Worm (Caenorhabditis elegans) whole organism, L4 larva: ENCODE measurements around the gene C14B9.8.

Experiments used
- F10B5.3 ChIP-seq: sonication (generic microtip); optimal IDR thresholded peaks from 2 replicates; lab custom pipeline; 2016; ENCODE audit warnings: mild to moderate bottlenecking, missing genetic modification characterization, missing compliant biosample characterization
- F37D6.2 ChIP-seq: sonication (generic microtip); optimal IDR thresholded peaks from 2 replicates; lab custom pipeline; 2016; ENCODE audit warnings: mild to moderate bottlenecking, missing genetic modification characterization, missing compliant biosample characterization
- F49E8.2 ChIP-seq: sonication (generic microtip); optimal IDR thresholded peaks from 2 replicates; lab custom pipeline; 2016; ENCODE audit warnings: missing compliant biosample characterization, mild to moderate bottlenecking, missing genetic modification characterization, borderline replicate concordance
- R02D3.7 ChIP-seq: fragments of 150-350 bp; sonication (generic microtip); optimal IDR thresholded peaks from 3 replicates; lab custom pipeline; 2014; ENCODE audit warnings: missing biosample characterization, missing genetic modification characterization
- T26A8.4 ChIP-seq: fragments of 200-800 bp; sonication (Bioruptor generic); IDR thresholded peaks from 2 replicates; pipeline ENCODE4 v1.3.6; 2022; ENCODE audit warnings: missing genetic modification characterization, missing compliant biosample characterization
- Y48G9A.11 ChIP-seq: fragments of 200-800 bp; sonication (Bioruptor generic); IDR thresholded peaks from 2 replicates; pipeline ENCODE4 v1.3.6; 2022; ENCODE audit warnings: missing genetic modification reagents, missing genetic modification characterization, missing compliant biosample characterization
- Y75B8A.6 ChIP-seq: fragments of 200-800 bp; sonication (Bioruptor generic); IDR thresholded peaks from 2 replicates; pipeline ENCODE4 v1.3.6; 2022; ENCODE audit warnings: missing genetic modification reagents, missing genetic modification characterization, missing compliant biosample characterization
- ZK546.5 ChIP-seq, 2 experiments: sonication (generic microtip); optimal IDR thresholded peaks; 2 replicates each; lab custom pipeline; 2017; ENCODE audit warnings: missing biosample characterization in 2 of 2, missing genetic modification characterization in 2 of 2
- aha-1 ChIP-seq: fragments of 150-350 bp; peaks from one replicate; lab custom pipeline; 2014; ENCODE audit warnings: missing biosample characterization, missing genetic modification characterization
- ama-1 ChIP-seq: fragments of 150-350 bp; optimal IDR thresholded peaks from 2 replicates; lab custom pipeline; 2014; ENCODE audit warnings: inconsistent platforms, mixed read lengths
- attf-4 ChIP-seq: sonication (generic microtip); optimal IDR thresholded peaks from 3 replicates; lab custom pipeline; 2017; ENCODE audit warnings: missing biosample characterization, missing genetic modification characterization
- ceh-32 ChIP-seq: sonication (generic microtip); optimal IDR thresholded peaks from 2 replicates; lab custom pipeline; 2016; ENCODE audit warnings: mild to moderate bottlenecking, missing genetic modification characterization, missing compliant biosample characterization; ENCODE audit not compliant: poor library complexity
- ceh-44 ChIP-seq: fragments of 200-800 bp; sonication (Bioruptor generic); IDR thresholded peaks from 2 replicates; pipeline ENCODE4 v1.3.6; 2022; ENCODE audit warnings: missing genetic modification reagents, missing genetic modification characterization, missing compliant biosample characterization
- cey-2 ChIP-seq: sonication (generic microtip); optimal IDR thresholded peaks from 3 replicates; lab custom pipeline; 2017; ENCODE audit warnings: missing genetic modification characterization, mild to moderate bottlenecking, missing compliant biosample characterization, antibody characterized with exemption, borderline replicate concordance; ENCODE audit not compliant: insufficient read depth
- daf-12 ChIP-seq: fragments of 150-350 bp; optimal IDR thresholded peaks from 2 replicates; lab custom pipeline; 2014; ENCODE audit warnings: missing biosample characterization, missing genetic modification reagents, missing genetic modification characterization
- daf-8 ChIP-seq: fragments of 200-800 bp; sonication (Bioruptor generic); IDR thresholded peaks from 2 replicates; pipeline ENCODE4 v1.3.6; 2022; ENCODE audit warnings: missing genetic modification characterization, missing compliant biosample characterization
- dmd-8 ChIP-seq: fragments of 200-800 bp; sonication (Bioruptor generic); IDR thresholded peaks from 2 replicates; pipeline ENCODE4 v1.3.6; 2022; ENCODE audit warnings: missing genetic modification characterization, missing compliant biosample characterization
- dmd-9 ChIP-seq: fragments of 200-800 bp; sonication (Bioruptor generic); IDR thresholded peaks from 2 replicates; pipeline ENCODE4 v1.3.6; 2022; ENCODE audit warnings: missing genetic modification reagents, missing genetic modification characterization, missing compliant biosample characterization
- duxl-1 ChIP-seq: sonication (generic microtip); optimal IDR thresholded peaks from 2 replicates; lab custom pipeline; 2016; ENCODE audit warnings: mild to moderate bottlenecking, missing genetic modification characterization, moderate library complexity, missing compliant biosample characterization; ENCODE audit not compliant: poor library complexity
- egl-27 ChIP-seq: sonication (generic microtip); optimal IDR thresholded peaks from 3 replicates; lab custom pipeline; 2017; ENCODE audit warnings: missing biosample characterization, missing genetic modification reagents, missing genetic modification characterization
- fkh-10 ChIP-seq: fragments of 150-350 bp; optimal IDR thresholded peaks from 2 replicates; lab custom pipeline; 2014; ENCODE audit warnings: missing biosample characterization, missing genetic modification reagents, missing genetic modification characterization
- gei-8 ChIP-seq: fragments of 200-800 bp; sonication (Bioruptor generic); optimal IDR thresholded peaks from 2 replicates; lab custom pipeline; 2018; ENCODE audit warnings: mild to moderate bottlenecking, missing genetic modification characterization, missing compliant biosample characterization
- hlh-11 ChIP-seq: fragments of 200-800 bp; sonication (Bioruptor generic); optimal IDR thresholded peaks from 2 replicates; lab custom pipeline; 2018; ENCODE audit warnings: mild to moderate bottlenecking, missing genetic modification characterization, missing compliant biosample characterization
- hmg-1.1 ChIP-seq: fragments of 200-800 bp; sonication (Bioruptor generic); IDR thresholded peaks from 2 replicates; pipeline ENCODE4 v1.3.6; 2022; ENCODE audit warnings: missing genetic modification reagents, missing genetic modification characterization, missing compliant biosample characterization
- jun-1 ChIP-seq: fragments of 150-350 bp; optimal IDR thresholded peaks from 2 replicates; lab custom pipeline; 2014; ENCODE audit warnings: missing biosample characterization, missing genetic modification reagents, missing genetic modification characterization
- lin-1 ChIP-seq: fragments of 200-800 bp; sonication (Bioruptor generic); IDR thresholded peaks from 2 replicates; pipeline ENCODE4 v1.3.6; 2022; ENCODE audit warnings: missing genetic modification reagents, missing genetic modification characterization, missing compliant biosample characterization
- lin-15B ChIP-seq: fragments of 150-350 bp; sonication (generic microtip); optimal IDR thresholded peaks from 3 replicates; lab custom pipeline; 2014; ENCODE audit warnings: missing biosample characterization, missing genetic modification characterization
- lin-29 ChIP-seq: fragments of 200-800 bp; sonication (Bioruptor generic); IDR thresholded peaks from 2 replicates; pipeline ENCODE4 v1.3.6; 2022; ENCODE audit warnings: missing genetic modification reagents, missing genetic modification characterization, missing compliant biosample characterization
- lsy-2 ChIP-seq, 2 experiments: fragments of 150-350 bp in 1 of 2; sonication (generic microtip) in 1 of 2; optimal IDR thresholded peaks; 2 replicates each; lab custom pipeline; 2014 to 2017; ENCODE audit warnings: missing biosample characterization in 2 of 2, missing genetic modification characterization in 2 of 2
- madf-9 ChIP-seq: fragments of 200-800 bp; sonication (Bioruptor generic); conservative IDR thresholded peaks from 2 replicates; pipeline ENCODE4 v1.3.6; 2022; ENCODE audit warnings: missing genetic modification reagents, missing genetic modification characterization, missing compliant biosample characterization
- mes-2 ChIP-seq: sonication (generic microtip); optimal IDR thresholded peaks from 2 replicates; lab custom pipeline; 2016; ENCODE audit warnings: missing genotype, mild to moderate bottlenecking, missing genetic modification characterization, missing compliant biosample characterization; ENCODE audit not compliant: poor library complexity, severe bottlenecking
- mxl-2 ChIP-seq: fragments of 200-800 bp; sonication (Bioruptor generic); conservative IDR thresholded peaks from 2 replicates; pipeline ENCODE4 v1.3.6; 2022; ENCODE audit warnings: missing genetic modification reagents, missing genetic modification characterization, missing compliant biosample characterization
- mxl-3 ChIP-seq: fragments of 200-800 bp; sonication (Bioruptor generic); optimal IDR thresholded peaks from 2 replicates; lab custom pipeline; 2018; ENCODE audit warnings: mild to moderate bottlenecking, missing genetic modification characterization, missing compliant biosample characterization
- nhr-237 ChIP-seq: sonication (generic microtip); optimal IDR thresholded peaks from 2 replicates; lab custom pipeline; 2017; ENCODE audit warnings: missing biosample characterization, missing genetic modification characterization
- nhr-41 ChIP-seq: fragments of 200-800 bp; sonication (Bioruptor generic); IDR thresholded peaks from 2 replicates; pipeline ENCODE4 v1.3.6; 2022; ENCODE audit warnings: missing genetic modification reagents, missing genetic modification characterization, missing compliant biosample characterization
- nhr-6 ChIP-seq: fragments of 150-350 bp; optimal IDR thresholded peaks from 2 replicates; lab custom pipeline; 2014; ENCODE audit warnings: missing biosample characterization, missing genetic modification characterization
- pqm-1 ChIP-seq: sonication (generic microtip); optimal IDR thresholded peaks from 2 replicates; lab custom pipeline; 2017; ENCODE audit warnings: missing biosample characterization, missing genetic modification characterization
- sdz-12 ChIP-seq: fragments of 200-800 bp; sonication (Bioruptor generic); optimal IDR thresholded peaks from 2 replicates; lab custom pipeline; 2018; ENCODE audit warnings: mild to moderate bottlenecking, missing genetic modification characterization, missing compliant biosample characterization
- set-16 ChIP-seq: fragments of 200-800 bp; sonication (Bioruptor generic); IDR thresholded peaks from 2 replicates; pipeline ENCODE4 v1.3.6; 2022; ENCODE audit warnings: missing genetic modification reagents, missing genetic modification characterization, missing compliant biosample characterization
- spr-1 ChIP-seq: sonication (generic microtip); optimal IDR thresholded peaks from 2 replicates; lab custom pipeline; 2016; ENCODE audit warnings: mild to moderate bottlenecking, missing genetic modification characterization, missing compliant biosample characterization
- tra-1 ChIP-seq: fragments of 200-800 bp; sonication (Bioruptor generic); IDR thresholded peaks from 2 replicates; pipeline ENCODE4 v1.3.6; 2022; ENCODE audit warnings: missing genetic modification reagents, missing genetic modification characterization, missing compliant biosample characterization
- unc-130 ChIP-seq: sonication (generic microtip); optimal IDR thresholded peaks from 2 replicates; lab custom pipeline; 2016; ENCODE audit warnings: missing genetic modification reagents, missing genetic modification characterization, missing compliant biosample characterization
- unc-39 ChIP-seq: sonication (generic microtip); optimal IDR thresholded peaks from 2 replicates; lab custom pipeline; 2017; ENCODE audit warnings: missing biosample characterization, missing genetic modification characterization
- unc-62 ChIP-seq, 3 experiments: fragments of 150-350 bp in 1 of 3; sonication (generic microtip); optimal IDR thresholded peaks in 2 of 3; peaks in 1 of 3; 1 replicate in 1 of 3; 2 replicates in 2 of 3; lab custom pipeline; 2014 to 2017; ENCODE audit warnings: missing biosample characterization in 3 of 3, missing genetic modification characterization in 3 of 3, missing genetic modification reagents in 3 of 3, missing genotype in 1 of 3
- zip-11 ChIP-seq: fragments of 200-800 bp; sonication (Bioruptor generic); IDR thresholded peaks from 2 replicates; pipeline ENCODE4 v1.3.6; 2022; ENCODE audit warnings: missing genetic modification characterization, missing compliant biosample characterization
- ztf-11 ChIP-seq: fragments of 150-350 bp; optimal IDR thresholded peaks from 2 replicates; lab custom pipeline; 2014; ENCODE audit warnings: missing biosample characterization, missing genetic modification characterization
- ztf-7 ChIP-seq: fragments of 150-350 bp; optimal IDR thresholded peaks from 2 replicates; lab custom pipeline; 2014; ENCODE audit warnings: missing biosample characterization, missing genetic modification characterization

The C14B9.8 gene

ce11 chrIII:8111347-8111746 is 33.1 kb downstream of the C14B9.8 start:
- TF ChIP-seq jun-1 (tag; lab: Kevin White, UChicago) (no peak), unc-62 (GFP tag; optimal IDR thresholded peaks at IDR 0.05 in 1 of 2; lab: Kevin White, UChicago) (peak in 1 of 2 experiments; percentile 52), unc-62 (tag; optimal IDR thresholded peaks at IDR 0.05; lab: Kevin White, UChicago) (no peak), aha-1 (tag; lab: Kevin White, UChicago) (peak; percentile 63)
- TF ChIP-seq, all 104 proteins: peak for 2

- TF ChIP-seq jun-1 (tag; lab: Kevin White, UChicago) (no peak), cey-2 (tag; lab: Kevin White, UChicago) (no peak), nhr-6 (tag; lab: Kevin White, UChicago) (peak; percentile 41), ZK546.5 (tag; optimal IDR thresholded peaks at IDR 0.05; lab: Kevin White, UChicago) (no peak), pqm-1 (tag; lab: Kevin White, UChicago) (no peak), lsy-2 (tag; optimal IDR thresholded peaks at IDR 0.05; lab: Kevin White, UChicago) (peak; percentile 1 to 79), zip-11 (GFP tag; lab: Robert Waterston, UW) (0 out of 2 replicates have a peak, but pooled peaks have one; percentile 45), attf-4 (no peak), nhr-41 (peak; percentile 54; the same call in 1 of the 2 replicates), ceh-32 (tag; lab: Kevin White, UChicago) (no peak), F49E8.2 (tag; lab: Kevin White, UChicago) (peak; percentile 2), lin-1 (GFP tag; lab: Robert Waterston, UW) (0 out of 2 replicates have a peak, but pooled peaks have one; percentile 56), F37D6.2 (no peak), gei-8 (GFP tag; lab: Kevin White, UChicago) (peak; percentile 97), Y48G9A.11 (GFP tag; lab: Robert Waterston, UW) (peak; percentile 69; the same call in 1 of the 2 replicates), unc-39 (tag; lab: Kevin White, UChicago) (no peak), nhr-237 (tag; lab: Kevin White, UChicago) (no peak), F10B5.3 (tag; lab: Kevin White, UChicago) (no peak), mes-2 (peak; percentile 86), mxl-3 (GFP tag; lab: Kevin White, UChicago) (peak; percentile 70), spr-1 (peak; percentile 51), lin-15B (tag; lab: Kevin White, UChicago) (no peak), madf-9 (GFP tag; lab: Robert Waterston, UW) (peak; percentile 71), set-16 (GFP tag; lab: Robert Waterston, UW) (peak; percentile 46; the same call in 1 of the 2 replicates), unc-130 (GFP tag; lab: Kevin White, UChicago) (peak; percentile 64), lin-29 (GFP tag; lab: Robert Waterston, UW) (no peak), dmd-9 (GFP tag; lab: Robert Waterston, UW) (peak; percentile 82), ceh-44 (GFP tag; lab: Robert Waterston, UW) (peak; percentile 83), sdz-12 (GFP tag; lab: Kevin White, UChicago) (peak; percentile 53), tra-1 (GFP tag; lab: Robert Waterston, UW) (peak; percentile 66), Y75B8A.6 (GFP tag; lab: Robert Waterston, UW) (no peak; the same call in 1 of the 2 replicates), daf-12 (tag; lab: Kevin White, UChicago) (no peak), fkh-10 (GFP tag; lab: Kevin White, UChicago) (peak; percentile 9), unc-62 (GFP tag; optimal IDR thresholded peaks at IDR 0.05 in 1 of 2; lab: Kevin White, UChicago) (no peak), unc-62 (tag; optimal IDR thresholded peaks at IDR 0.05; lab: Kevin White, UChicago) (no peak), R02D3.7 (tag; lab: Kevin White, UChicago) (no peak), hmg-1.1 (GFP tag; lab: Robert Waterston, UW) (peak; percentile 94), egl-27 (no peak), mxl-2 (0 out of 2 replicates have a peak, but pooled peaks have one; percentile 56), T26A8.4 (peak; percentile 76), ztf-11 (tag; lab: Kevin White, UChicago) (no peak), hlh-11 (tag; lab: Kevin White, UChicago) (peak; percentile 50), duxl-1 (peak; percentile 82), daf-8 (GFP tag; lab: Robert Waterston, UW) (0 out of 2 replicates have a peak, but pooled peaks have one; percentile 36), ama-1 (no peak), dmd-8 (GFP tag; lab: Robert Waterston, UW) (peak; percentile 89), ztf-7 (peak; percentile 53)
These were observed 34.9 kb downstream of the C14B9.8 start for ce11 chrIII:8109459-8110057.
